Fruit fly (Drosophila melanogaster): ENCODE results near the gene Tango5.

The Tango5 gene

dm6 chrX:10785920-10786361 lies 21.7 kb upstream of the Tango5 start (continued):
- no peak for TF ChIP-seq br (GFP tag; optimal IDR thresholded peaks at IDR 0.05)

- no peak for TF ChIP-seq Sp1 (GFP tag; optimal IDR thresholded peaks at IDR 0.05)
- TF ChIP-seq Hr78 (GFP tag; optimal IDR thresholded peaks at IDR 0.05), result no peak
- no peak for TF ChIP-seq br (GFP tag; optimal IDR thresholded peaks at IDR 0.05)
- TF ChIP-seq dsf (GFP tag; optimal IDR thresholded peaks at IDR 0.05; ENCODE audit: borderline replicate concordance), result no peak
- TF ChIP-seq Mio (GFP tag; optimal IDR thresholded peaks at IDR 0.05), result no peak
- TF ChIP-seq Myc (optimal IDR thresholded peaks at IDR 0.05), result peak; percentile 89
- TF ChIP-seq dmrt93B (GFP tag; optimal IDR thresholded peaks at IDR 0.05), result no peak
- TF ChIP-seq sv (GFP tag; optimal IDR thresholded peaks at IDR 0.05), result no peak
- TF ChIP-seq foxo (GFP tag; optimal IDR thresholded peaks at IDR 0.05), result peak in 1 of 2 experiments; percentile 2
- TF ChIP-seq CG9705 (GFP tag; optimal IDR thresholded peaks at IDR 0.05), result no peak
- no peak for TF ChIP-seq HLH106 (tag; optimal IDR thresholded peaks at IDR 0.05)
- TF ChIP-seq fru (GFP tag; optimal IDR thresholded peaks at IDR 0.05), result no peak
- no peak for TF ChIP-seq h (GFP tag; optimal IDR thresholded peaks at IDR 0.05)
- TF ChIP-seq rgr (GFP tag; optimal IDR thresholded peaks at IDR 0.05), result no peak
- TF ChIP-seq woc (GFP tag; optimal IDR thresholded peaks at IDR 0.05), result peak; percentile 19
- TF ChIP-seq dl (GFP tag; optimal IDR thresholded peaks at IDR 0.05; ENCODE audit: insufficient read depth in 1 of 2, partially characterized antibody in 2 of 2), result no peak
- TF ChIP-seq tai (GFP tag; optimal IDR thresholded peaks at IDR 0.05), result no peak
- TF ChIP-seq pan (optimal IDR thresholded peaks at IDR 0.05), result no peak
- no peak for TF ChIP-seq Hnf4 (GFP tag; optimal IDR thresholded peaks at IDR 0.05)
- TF ChIP-seq Dfd (GFP tag; optimal IDR thresholded peaks at IDR 0.05), result no peak
These were observed 20.8 kb upstream of the Tango5 start for dm6 chrX:10784812-10785638.

DNA sequence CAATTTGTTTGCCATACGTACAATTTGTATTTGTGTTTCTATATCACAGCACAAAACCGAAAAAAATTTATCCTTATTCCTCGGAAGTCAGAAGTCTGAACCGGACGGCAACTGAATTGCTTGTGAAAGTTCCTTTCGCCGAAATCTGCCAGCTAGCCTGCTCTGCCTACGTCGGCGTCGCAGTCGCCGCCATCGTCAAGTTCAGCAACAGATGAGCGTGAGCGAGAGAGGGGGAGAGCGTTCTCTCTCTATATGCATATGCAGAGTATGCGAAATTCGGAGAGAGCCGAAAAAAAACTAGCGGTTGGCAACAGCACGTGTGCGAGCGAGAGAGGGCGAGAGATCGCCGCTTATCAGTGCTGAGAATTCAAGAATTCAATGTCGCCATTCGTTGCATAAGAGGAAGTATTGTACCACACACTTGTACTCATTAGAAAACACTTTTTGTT lies 20.1 kb upstream of the Tango5 start:
- TF ChIP-seq Vsx2 (GFP tag; optimal IDR thresholded peaks at IDR 0.05; ENCODE audit: partially characterized antibody) (peak; percentile 91), Hr83 (GFP tag; optimal IDR thresholded peaks at IDR 0.05; ENCODE audit: poor library complexity, severe bottlenecking) (no peak), br (GFP tag; optimal IDR thresholded peaks at IDR 0.05) (peak; percentile 43), fru (GFP tag; optimal IDR thresholded peaks at IDR 0.05) (peak; percentile 3), pan (optimal IDR thresholded peaks at IDR 0.05) (no peak), CrebA (GFP tag; optimal IDR thresholded peaks at IDR 0.05; ENCODE audit: borderline replicate concordance) (peak; percentile 39), dl (GFP tag; optimal IDR thresholded peaks at IDR 0.05; ENCODE audit: insufficient read depth in 1 of 2, partially characterized antibody in 2 of 2) (peak; percentile 80 to 95), Hr78 (GFP tag; optimal IDR thresholded peaks at IDR 0.05) (no peak), woc (GFP tag; optimal IDR thresholded peaks at IDR 0.05) (peak; percentile 3), Dif (GFP tag; optimal IDR thresholded peaks at IDR 0.05; ENCODE audit: partially characterized antibody) (peak; percentile 96), rgr (GFP tag; optimal IDR thresholded peaks at IDR 0.05) (peak; percentile 36)

dm6 chrX:10783374-10784064 lies 19.3 kb upstream of the Tango5 start:
- TF ChIP-seq Hr78 (GFP tag; optimal IDR thresholded peaks at IDR 0.05), result no peak
- TF ChIP-seq CrebA (GFP tag; optimal IDR thresholded peaks at IDR 0.05; ENCODE audit: borderline replicate concordance), result peak; percentile 48

dm6 chrX:10775690-10776089 lies 11.5 kb upstream of the Tango5 start:
- peak; percentile 56 for TF ChIP-seq CG32264 (GFP tag; optimal IDR thresholded peaks at IDR 0.05)
- no peak for TF ChIP-seq CrebA (GFP tag; optimal IDR thresholded peaks at IDR 0.05; ENCODE audit: borderline replicate concordance)
- no peak for TF ChIP-seq Dif (GFP tag; optimal IDR thresholded peaks at IDR 0.05; ENCODE audit: partially characterized antibody)
- peak; percentile 1 for TF ChIP-seq CG9705 (GFP tag; optimal IDR thresholded peaks at IDR 0.05)
- peak; percentile 82 for TF ChIP-seq HLH106 (tag; optimal IDR thresholded peaks at IDR 0.05)
- TF ChIP-seq Hr78 (GFP tag; optimal IDR thresholded peaks at IDR 0.05), result no peak
- TF ChIP-seq N (GFP tag; optimal IDR thresholded peaks at IDR 0.05), result no peak
- no peak for TF ChIP-seq Mio (GFP tag; optimal IDR thresholded peaks at IDR 0.05)
- TF ChIP-seq foxo (GFP tag; optimal IDR thresholded peaks at IDR 0.05), result peak in 1 of 2 experiments; percentile 84
- TF ChIP-seq GATAd (GFP tag; optimal IDR thresholded peaks at IDR 0.05), result peak; percentile 48
- peak; percentile 64 for TF ChIP-seq dmrt93B (GFP tag; optimal IDR thresholded peaks at IDR 0.05)
- peak; percentile 80 for TF ChIP-seq br (GFP tag; optimal IDR thresholded peaks at IDR 0.05)
- peak; percentile 35 for TF ChIP-seq sage (GFP tag; optimal IDR thresholded peaks at IDR 0.05)
- no peak for TF ChIP-seq Rel (GFP tag; optimal IDR thresholded peaks at IDR 0.05)
- peak; percentile 29 for TF ChIP-seq Rel (tag; optimal IDR thresholded peaks at IDR 0.05)
- TF ChIP-seq brk (GFP tag; optimal IDR thresholded peaks at IDR 0.05), result no peak
- no peak for TF ChIP-seq Dfd (GFP tag; optimal IDR thresholded peaks at IDR 0.05)
- TF ChIP-seq usp (GFP tag; optimal IDR thresholded peaks at IDR 0.05), result no peak
- peak; percentile 69 for TF ChIP-seq Sp1 (GFP tag; optimal IDR thresholded peaks at IDR 0.05)
- no peak for TF ChIP-seq Vsx2 (GFP tag; optimal IDR thresholded peaks at IDR 0.05; ENCODE audit: partially characterized antibody)
- no peak for TF ChIP-seq dl (GFP tag; optimal IDR thresholded peaks at IDR 0.05; ENCODE audit: insufficient read depth in 1 of 2, partially characterized antibody in 2 of 2)
- TF ChIP-seq sv (GFP tag; optimal IDR thresholded peaks at IDR 0.05), result no peak
- TF ChIP-seq woc (GFP tag; optimal IDR thresholded peaks at IDR 0.05), result peak; percentile 32
- TF ChIP-seq tai (GFP tag; optimal IDR thresholded peaks at IDR 0.05), result peak; percentile 77
- no peak for TF ChIP-seq Jra (GFP tag; optimal IDR thresholded peaks at IDR 0.05)
- peak; percentile 54 for TF ChIP-seq jim (GFP tag; optimal IDR thresholded peaks at IDR 0.05)
- peak; percentile 75 for TF ChIP-seq rgr (GFP tag; optimal IDR thresholded peaks at IDR 0.05)
- TF ChIP-seq OdsH (GFP tag; optimal IDR thresholded peaks at IDR 0.05), result peak; percentile 78

All from whole organism, wandering third instar larva.